Worm (Caenorhabditis elegans) whole organism, L1 larva: ENCODE results near the gene lbp-2.

ENCODE experiments used
- C34B4.2 ChIP-seq: sonication (generic microtip); optimal IDR thresholded peaks from 2 replicates; lab custom pipeline; 2017; ENCODE audit warnings: mild to moderate bottlenecking, missing genetic modification characterization, missing compliant biosample characterization
- ama-1 ChIP-seq: fragments of 150-350 bp; optimal IDR thresholded peaks from 2 replicates; lab custom pipeline; 2014
- elt-2 ChIP-seq: sonication (generic microtip); optimal IDR thresholded peaks from 2 replicates; lab custom pipeline; 2016; ENCODE audit warnings: missing genetic modification characterization, mild to moderate bottlenecking, inconsistent platforms, missing compliant biosample characterization, missing genetic modification reagents
- fos-1 ChIP-seq: fragments of 150-350 bp; optimal IDR thresholded peaks from 2 replicates; lab custom pipeline; 2014; ENCODE audit warnings: missing biosample characterization, missing genetic modification characterization
- grh-1 ChIP-seq: fragments of 200-800 bp; sonication (Bioruptor generic); IDR thresholded peaks from 2 replicates; pipeline ENCODE4 v1.3.6; 2022; ENCODE audit warnings: missing genetic modification reagents, missing genetic modification characterization, missing compliant biosample characterization
- lin-35 ChIP-seq, 2 experiments: fragments of 150-350 bp; optimal IDR thresholded peaks; 2 replicates each; lab custom pipeline; 2014; ENCODE audit warnings: missing biosample characterization in 2 of 2, missing genetic modification characterization in 2 of 2, missing genetic modification reagents in 2 of 2
- sox-4 ChIP-seq: sonication (generic microtip); optimal IDR thresholded peaks from 2 replicates; lab custom pipeline; 2016; ENCODE audit warnings: missing genetic modification characterization, missing compliant biosample characterization
- tbx-2 ChIP-seq: sonication (generic microtip); optimal IDR thresholded peaks from 2 replicates; lab custom pipeline; 2016; ENCODE audit warnings: missing genetic modification characterization, missing compliant biosample characterization
- zag-1 ChIP-seq: fragments of 150-350 bp; optimal IDR thresholded peaks from 2 replicates; lab custom pipeline; 2014; ENCODE audit warnings: missing biosample characterization, missing genetic modification characterization

DNA sequence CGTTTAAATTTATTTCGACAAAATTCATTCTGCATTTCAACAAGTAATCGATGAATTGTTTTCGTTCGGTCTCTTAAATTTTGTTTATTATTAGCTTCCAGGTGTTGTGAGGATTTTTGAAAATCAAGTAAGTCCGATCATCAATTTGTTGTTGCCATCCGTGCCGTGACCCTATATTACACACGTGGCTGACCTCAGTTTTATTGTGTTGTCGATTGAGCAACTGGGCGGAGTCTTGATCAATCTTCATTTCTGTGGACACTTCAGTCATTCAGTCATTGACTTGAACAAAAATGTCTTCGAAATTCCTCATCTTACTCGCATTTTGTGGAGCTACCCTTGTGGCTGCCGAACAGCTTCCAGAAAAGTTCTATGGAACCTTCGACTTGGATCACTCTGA lies at the start of gene lbp-2:
- no peak for TF ChIP-seq tbx-2 (tag; lab: Kevin White, UChicago)
- TF ChIP-seq C34B4.2: no peak
- TF ChIP-seq zag-1 (tag; lab: Kevin White, UChicago): no peak
- TF ChIP-seq sox-4 (tag; lab: Kevin White, UChicago): no peak
- no peak for TF ChIP-seq lin-35 (GFP tag; optimal IDR thresholded peaks at IDR 0.05; lab: Kevin White, UChicago)
- TF ChIP-seq fos-1 (tag; lab: Kevin White, UChicago): no peak
- TF ChIP-seq grh-1: no peak
- TF ChIP-seq elt-2 (tag; lab: Kevin White, UChicago): no peak
- TF ChIP-seq ama-1 (lab: Kevin White, UChicago): no peak
